Fruit fly (Drosophila melanogaster) whole organism, pupa: ENCODE data around the gene PK1-R.
A peak's percentile ranks its signal among the peaks of the same experiment; 100 is the strongest.

ENCODE experiments used
- CG15710 ChIP-seq: fragments of 200-800 bp; sonication (Bioruptor generic); optimal IDR thresholded peaks from 2 replicates; lab custom pipeline; 2018; ENCODE audit warnings: missing biosample characterization, mild to moderate bottlenecking, missing genetic modification characterization, moderate library complexity
- CG17806 ChIP-seq: fragments of 200-800 bp; sonication (Bioruptor generic); optimal IDR thresholded peaks from 2 replicates; lab custom pipeline; 2018; ENCODE audit warnings: missing biosample characterization, mild to moderate bottlenecking, missing genetic modification characterization, moderate library complexity
- CG32121 ChIP-seq: fragments of 200-800 bp; sonication (Bioruptor generic); IDR thresholded peaks from 2 replicates; pipeline ENCODE4 v1.3.6; 2022; ENCODE audit warnings: missing biosample characterization, missing genetic modification characterization
- CG4496 ChIP-seq: fragments of 200-800 bp; sonication (Bioruptor generic); IDR thresholded peaks from 3 replicates; pipeline ENCODE4 v1.3.6; 2022; ENCODE audit warnings: missing biosample characterization, missing genetic modification characterization
- rn ChIP-seq: fragments of 200-800 bp; sonication (Bioruptor generic); IDR thresholded peaks from 2 replicates; pipeline ENCODE4 v1.3.6; 2022; ENCODE audit warnings: missing biosample characterization, missing genetic modification characterization

- TF ChIP-seq CG17806 (tag; lab: Kevin White, UChicago) (no peak), CG15710 (tag; lab: Kevin White, UChicago) (no peak), CG4496 (GFP tag; lab: Robert Waterston, UW) (no peak), rn (GFP tag; lab: Robert Waterston, UW) (no peak), CG32121 (0 out of 2 replicates have a peak, but pooled peaks have one; percentile 43)
Observed at dm6 chr3R:14055944-14056319, 47.0 kb downstream of the PK1-R start.
